Worm (Caenorhabditis elegans) whole organism, young adult: Measurements from ENCODE around the gene T23F6.3.

ENCODE experiments used
- B0336.3 ChIP-seq: fragments of 200-800 bp; sonication (Bioruptor generic); IDR thresholded peaks from 2 replicates; pipeline ENCODE4 v1.3.6; 2022; ENCODE audit warnings: missing genetic modification characterization, missing compliant biosample characterization
- attf-5 ChIP-seq: fragments of 200-800 bp; sonication (Bioruptor generic); optimal IDR thresholded peaks from 2 replicates; lab custom pipeline; 2018; ENCODE audit warnings: mild to moderate bottlenecking, missing genetic modification characterization, missing compliant biosample characterization
- cebp-1 ChIP-seq, 2 experiments: fragments of 200-800 bp in 1 of 2; sonication (Bioruptor generic) in 1 of 2; sonication (generic microtip) in 1 of 2; IDR thresholded peaks in 1 of 2; optimal IDR thresholded peaks in 1 of 2; 2 replicates each; pipeline versions ENCODE4 v1.3.6 to Lab custom; 2017 to 2022; ENCODE audit warnings: missing compliant biosample characterization in 2 of 2, missing genetic modification characterization in 2 of 2, mild to moderate bottlenecking in 1 of 2, missing genetic modification reagents in 1 of 2, moderate library complexity in 1 of 2
- dpl-1 ChIP-seq: fragments of 150-350 bp; optimal IDR thresholded peaks from 2 replicates; lab custom pipeline; 2014; ENCODE audit warnings: missing biosample characterization, missing genetic modification reagents, missing genetic modification characterization
- lsl-1 ChIP-seq: fragments of 200-800 bp; sonication (Bioruptor generic); optimal IDR thresholded peaks from 2 replicates; lab custom pipeline; 2018; ENCODE audit warnings: mild to moderate bottlenecking, missing genetic modification characterization, moderate library complexity, missing compliant biosample characterization
- mxl-1 ChIP-seq: sonication (generic microtip); optimal IDR thresholded peaks from 2 replicates; lab custom pipeline; 2016; ENCODE audit warnings: missing genetic modification characterization, missing compliant biosample characterization
- nfya-1 ChIP-seq: sonication (generic microtip); optimal IDR thresholded peaks from 2 replicates; lab custom pipeline; 2017; ENCODE audit warnings: antibody characterized with exemption, missing compliant biosample characterization, missing genetic modification characterization, borderline replicate concordance; ENCODE audit not compliant: insufficient read depth
- pha-4 ChIP-seq: fragments of 150-350 bp; sonication (generic microtip); optimal IDR thresholded peaks from 2 replicates; lab custom pipeline; 2014; ENCODE audit warnings: missing biosample characterization, missing genetic modification reagents, missing genetic modification characterization
- snpc-4 ChIP-seq, 5 experiments: fragments of 150-350 bp in 1 of 5; sonication (generic microtip) in 4 of 5; optimal IDR thresholded peaks; 2 replicates each; lab custom pipeline; 2014 to 2018; ENCODE audit warnings: missing genetic modification characterization in 5 of 5, missing biosample characterization in 3 of 5, antibody characterized with exemption in 2 of 5, mild to moderate bottlenecking in 2 of 5, missing compliant biosample characterization in 2 of 5, missing genotype in 2 of 5, moderate library complexity in 2 of 5, missing genetic modification reagents in 1 of 5

- TF ChIP-seq B0336.3 (no peak), snpc-4 (GFP tag; optimal IDR thresholded peaks at IDR 0.05; lab: Kevin White, UChicago) (no peak), snpc-4 (tag; optimal IDR thresholded peaks at IDR 0.05; lab: Kevin White, UChicago) (no peak), dpl-1 (GFP tag; lab: Kevin White, UChicago) (no peak), cebp-1 (GFP tag; IDR thresholded peaks at IDR 0.05; lab: Robert Waterston, UW) (no peak), cebp-1 (tag; optimal IDR thresholded peaks at IDR 0.05; lab: Kevin White, UChicago) (no peak), lsl-1 (GFP tag; lab: Kevin White, UChicago) (no peak), nfya-1 (tag; lab: Kevin White, UChicago) (no peak), mxl-1 (tag; lab: Kevin White, UChicago) (no peak), pha-4 (tag; lab: Kevin White, UChicago) (no peak), attf-5 (GFP tag; lab: Kevin White, UChicago) (no peak)
These were observed 32.9 kb upstream of the T23F6.3 start, which contains the start of gene flp-9 for ce11 chrIV:12757470-12757869.
